Worm (Caenorhabditis elegans) whole organism, late embryonic: Measurements from ENCODE around the gene tsp-17.

ENCODE experiments used
- F13H6.1 ChIP-seq: sonication (generic microtip); optimal IDR thresholded peaks from 2 replicates; lab custom pipeline; 2016; ENCODE audit warnings: missing genetic modification characterization, missing compliant biosample characterization
- T23F11.4 ChIP-seq: fragments of 200-800 bp; sonication (Bioruptor generic); optimal IDR thresholded peaks from 2 replicates; lab custom pipeline; 2018; ENCODE audit warnings: mild to moderate bottlenecking, missing genetic modification characterization, missing compliant biosample characterization
- Y22D7AL.16 ChIP-seq: sonication (generic microtip); optimal IDR thresholded peaks from 2 replicates; lab custom pipeline; 2016; ENCODE audit warnings: missing genetic modification characterization, missing compliant biosample characterization
- ama-1 ChIP-seq: fragments of 150-350 bp; optimal IDR thresholded peaks from 2 replicates; lab custom pipeline; 2014
- ceh-14 ChIP-seq: sonication (generic microtip); optimal IDR thresholded peaks from 2 replicates; lab custom pipeline; 2016; ENCODE audit warnings: missing genotype, missing genetic modification characterization, missing compliant biosample characterization
- ceh-18 ChIP-seq: sonication (generic microtip); optimal IDR thresholded peaks from 2 replicates; lab custom pipeline; 2016; ENCODE audit warnings: missing genetic modification characterization, missing compliant biosample characterization
- ceh-2 ChIP-seq: sonication (generic microtip); optimal IDR thresholded peaks from 2 replicates; lab custom pipeline; 2016; ENCODE audit warnings: missing genotype, missing genetic modification characterization, missing compliant biosample characterization
- ceh-30 ChIP-seq: fragments of 150-350 bp; optimal IDR thresholded peaks from 2 replicates; lab custom pipeline; 2014; ENCODE audit warnings: missing biosample characterization, missing genetic modification characterization
- ceh-31 ChIP-seq: sonication (generic microtip); optimal IDR thresholded peaks from 2 replicates; lab custom pipeline; 2016; ENCODE audit warnings: missing genetic modification characterization, missing compliant biosample characterization
- ceh-34 ChIP-seq: sonication (generic microtip); optimal IDR thresholded peaks from 2 replicates; lab custom pipeline; 2016; ENCODE audit warnings: mild to moderate bottlenecking, missing genetic modification characterization, missing compliant biosample characterization
- ceh-48 ChIP-seq: sonication (generic microtip); optimal IDR thresholded peaks from 2 replicates; lab custom pipeline; 2016; ENCODE audit warnings: missing genetic modification characterization, inconsistent platforms, missing compliant biosample characterization
- ceh-6 ChIP-seq: fragments of 200-800 bp; sonication (Bioruptor generic); optimal IDR thresholded peaks from 2 replicates; lab custom pipeline; 2018; ENCODE audit warnings: mild to moderate bottlenecking, missing genetic modification characterization, missing compliant biosample characterization
- ceh-9 ChIP-seq: sonication (generic microtip); optimal IDR thresholded peaks from 2 replicates; lab custom pipeline; 2016; ENCODE audit warnings: mild to moderate bottlenecking, missing genetic modification characterization, inconsistent platforms, missing compliant biosample characterization
- che-1 ChIP-seq: sonication (generic microtip); optimal IDR thresholded peaks from 2 replicates; lab custom pipeline; 2016; ENCODE audit warnings: mild to moderate bottlenecking, missing genetic modification characterization, missing compliant biosample characterization
- dmd-4 ChIP-seq: sonication (generic microtip); optimal IDR thresholded peaks from 2 replicates; lab custom pipeline; 2016; ENCODE audit warnings: borderline replicate concordance, missing genetic modification characterization, missing compliant biosample characterization
- elt-4 ChIP-seq: sonication (generic microtip); optimal IDR thresholded peaks from 2 replicates; lab custom pipeline; 2016; ENCODE audit warnings: missing genetic modification characterization, missing compliant biosample characterization
- fax-1 ChIP-seq: sonication (generic microtip); optimal IDR thresholded peaks from 2 replicates; lab custom pipeline; 2016; ENCODE audit warnings: missing genotype, missing genetic modification characterization, missing compliant biosample characterization
- fkh-6 ChIP-seq: sonication (generic microtip); optimal IDR thresholded peaks from 2 replicates; lab custom pipeline; 2016; ENCODE audit warnings: missing genetic modification characterization, missing compliant biosample characterization
- gmeb-2 ChIP-seq: sonication (generic microtip); optimal IDR thresholded peaks from 2 replicates; lab custom pipeline; 2016; ENCODE audit warnings: missing genetic modification characterization, inconsistent platforms, missing compliant biosample characterization
- hlh-13 ChIP-seq: fragments of 200-800 bp; sonication (Bioruptor generic); optimal IDR thresholded peaks from 2 replicates; lab custom pipeline; 2018; ENCODE audit warnings: mild to moderate bottlenecking, missing genetic modification characterization, missing compliant biosample characterization
- hlh-30 ChIP-seq: sonication (generic microtip); optimal IDR thresholded peaks from 2 replicates; lab custom pipeline; 2017; ENCODE audit warnings: antibody characterized with exemption, missing genetic modification characterization, missing compliant biosample characterization; ENCODE audit not compliant: insufficient read depth
- hlh-8 ChIP-seq: sonication (generic microtip); optimal IDR thresholded peaks from 2 replicates; lab custom pipeline; 2016; ENCODE audit warnings: missing genotype, missing genetic modification characterization, missing compliant biosample characterization
- lin-11 ChIP-seq: fragments of 200-800 bp; sonication (Bioruptor generic); optimal IDR thresholded peaks from 2 replicates; lab custom pipeline; 2018; ENCODE audit warnings: mild to moderate bottlenecking, missing genetic modification characterization, missing compliant biosample characterization
- madf-2 ChIP-seq: sonication (generic microtip); optimal IDR thresholded peaks from 2 replicates; lab custom pipeline; 2017; ENCODE audit warnings: missing genetic modification characterization, missing compliant biosample characterization
- mec-3 ChIP-seq: sonication (generic microtip); optimal IDR thresholded peaks from 2 replicates; lab custom pipeline; 2016; ENCODE audit warnings: borderline replicate concordance, missing genetic modification characterization, missing compliant biosample characterization
- nfya-1 ChIP-seq: sonication (generic microtip); optimal IDR thresholded peaks from 2 replicates; lab custom pipeline; 2017; ENCODE audit warnings: missing genetic modification characterization, mild to moderate bottlenecking, missing compliant biosample characterization, antibody characterized with exemption, moderate library complexity
- nhr-232 ChIP-seq: sonication (generic microtip); optimal IDR thresholded peaks from 2 replicates; lab custom pipeline; 2016; ENCODE audit warnings: missing genetic modification characterization, missing compliant biosample characterization
- odd-2 ChIP-seq: sonication (generic microtip); optimal IDR thresholded peaks from 2 replicates; lab custom pipeline; 2017; ENCODE audit warnings: antibody characterized with exemption, mild to moderate bottlenecking, missing genetic modification characterization, missing compliant biosample characterization
- pax-1 ChIP-seq: fragments of 150-350 bp; optimal IDR thresholded peaks from 2 replicates; lab custom pipeline; 2014; ENCODE audit warnings: missing biosample characterization, missing genetic modification characterization
- pha-4 ChIP-seq: fragments of 150-350 bp; optimal IDR thresholded peaks from 2 replicates; lab custom pipeline; 2018; ENCODE audit warnings: missing biosample characterization, missing genetic modification reagents, missing genetic modification characterization
- pros-1 ChIP-seq: fragments of 150-350 bp; optimal IDR thresholded peaks from 2 replicates; lab custom pipeline; 2014; ENCODE audit warnings: missing biosample characterization, missing genetic modification reagents, missing genetic modification characterization
- ref-2 ChIP-seq: sonication (generic microtip); optimal IDR thresholded peaks from 2 replicates; lab custom pipeline; 2016; ENCODE audit warnings: missing genetic modification characterization, missing compliant biosample characterization
- rnt-1 ChIP-seq: sonication (generic microtip); optimal IDR thresholded peaks from 2 replicates; lab custom pipeline; 2016; ENCODE audit warnings: missing genetic modification characterization, missing compliant biosample characterization
- sdc-2 ChIP-seq: sonication (generic microtip); optimal IDR thresholded peaks from 2 replicates; lab custom pipeline; 2016; ENCODE audit warnings: missing genotype, missing genetic modification characterization, missing compliant biosample characterization
- sox-2 ChIP-seq: fragments of 200-800 bp; sonication (Bioruptor generic); IDR thresholded peaks from 2 replicates; pipeline ENCODE4 v1.3.6; 2022; ENCODE audit warnings: missing genetic modification reagents, missing genetic modification characterization, missing compliant biosample characterization
- sox-4 ChIP-seq: sonication (generic microtip); optimal IDR thresholded peaks from 2 replicates; lab custom pipeline; 2017; ENCODE audit warnings: mild to moderate bottlenecking, missing genetic modification characterization, inconsistent platforms, missing compliant biosample characterization
- syd-9 ChIP-seq: sonication (generic microtip); optimal IDR thresholded peaks from 2 replicates; lab custom pipeline; 2016; ENCODE audit warnings: mild to moderate bottlenecking, missing genetic modification characterization, moderate library complexity, missing compliant biosample characterization
- tbx-2 ChIP-seq: sonication (generic microtip); optimal IDR thresholded peaks from 2 replicates; lab custom pipeline; 2016; ENCODE audit warnings: missing genetic modification characterization, missing compliant biosample characterization
- ttx-3 ChIP-seq: sonication (generic microtip); optimal IDR thresholded peaks from 2 replicates; lab custom pipeline; 2016; ENCODE audit warnings: missing genetic modification reagents, missing genetic modification characterization, missing compliant biosample characterization
- unc-55 ChIP-seq: sonication (generic microtip); optimal IDR thresholded peaks from 2 replicates; lab custom pipeline; 2017; ENCODE audit warnings: missing biosample characterization, missing genetic modification reagents, missing genetic modification characterization
- unc-86 ChIP-seq: sonication (generic microtip); optimal IDR thresholded peaks from 2 replicates; lab custom pipeline; 2016; ENCODE audit warnings: missing genetic modification characterization, missing compliant biosample characterization
- zip-5 ChIP-seq: sonication (generic microtip); optimal IDR thresholded peaks from 2 replicates; lab custom pipeline; 2016; ENCODE audit warnings: missing genetic modification characterization, missing compliant biosample characterization

The tsp-17 gene

ce11 chrX:3650100-3650809 is 30.7 kb upstream of the tsp-17 start, which contains the start of the genes sax-1 and R11G1.2:
sax-1 (minus strand) TSS chrX:3650150.
R11G1.2 (plus strand) TSS chrX:3650614.
- TF ChIP-seq lin-11 (tag; lab: Kevin White, UChicago) (no peak), pros-1 (tag; lab: Kevin White, UChicago) (no peak), T23F11.4 (no peak), fkh-6 (tag; lab: Kevin White, UChicago) (no peak), pax-1 (no peak), dmd-4 (tag; lab: Kevin White, UChicago) (no peak), sox-4 (tag; lab: Kevin White, UChicago) (no peak), ceh-2 (tag; lab: Kevin White, UChicago) (peak; percentile 2), elt-4 (tag; lab: Kevin White, UChicago) (no peak), nfya-1 (tag; lab: Kevin White, UChicago) (peak; percentile 69), nhr-232 (tag; lab: Kevin White, UChicago) (no peak), hlh-8 (tag; lab: Kevin White, UChicago) (no peak), tbx-2 (peak; percentile 54), F13H6.1 (tag; lab: Kevin White, UChicago) (no peak), ceh-18 (tag; lab: Kevin White, UChicago) (peak; percentile 5), rnt-1 (no peak), ceh-34 (tag; lab: Kevin White, UChicago) (no peak), zip-5 (tag; lab: Kevin White, UChicago) (no peak), ceh-48 (tag; lab: Kevin White, UChicago) (peak; percentile 52), ceh-14 (no peak), ceh-30 (tag; lab: Kevin White, UChicago) (peak; percentile 43), gmeb-2 (tag; lab: Kevin White, UChicago) (no peak), hlh-30 (peak; percentile 97), ceh-31 (tag; lab: Kevin White, UChicago) (peak; percentile 57), ref-2 (tag; lab: Kevin White, UChicago) (peak; percentile 61), sdc-2 (peak; percentile 56), fax-1 (tag; lab: Kevin White, UChicago) (no peak), hlh-13 (no peak), unc-86 (tag; lab: Kevin White, UChicago) (no peak), ttx-3 (no peak), unc-55 (GFP tag; lab: Kevin White, UChicago) (no peak), ceh-9 (tag; lab: Kevin White, UChicago) (no peak), che-1 (tag; lab: Kevin White, UChicago) (no peak), sox-2 (GFP tag; lab: Robert Waterston, UW) (peak; percentile 53)

- no peak for TF ChIP-seq pha-4 (tag; lab: Kevin White, UChicago)
- TF ChIP-seq ceh-2 (tag; lab: Kevin White, UChicago): no peak
- TF ChIP-seq ceh-18 (tag; lab: Kevin White, UChicago): no peak
- TF ChIP-seq lin-11 (tag; lab: Kevin White, UChicago): no peak
- no peak for TF ChIP-seq unc-55 (GFP tag; lab: Kevin White, UChicago)
These were observed 26.3 kb upstream of the tsp-17 start, which contains the start of gene R11G1.11 for ce11 chrX:3654623-3655022. R11G1.11 (plus strand) TSS chrX:3654923.

ce11 chrX:3655972-3656371 is 25.0 kb upstream of the tsp-17 start, which contains the start of gene R11G1.7:
R11G1.7 (plus strand) TSS chrX:3656272.
- TF ChIP-seq gmeb-2 (tag; lab: Kevin White, UChicago) (no peak), rnt-1 (no peak), mec-3 (tag; lab: Kevin White, UChicago) (no peak), hlh-8 (tag; lab: Kevin White, UChicago) (no peak), odd-2 (tag; lab: Kevin White, UChicago) (no peak), syd-9 (tag; lab: Kevin White, UChicago) (no peak), ceh-6 (GFP tag; lab: Kevin White, UChicago) (no peak), Y22D7AL.16 (no peak), fax-1 (tag; lab: Kevin White, UChicago) (no peak), madf-2 (tag; lab: Kevin White, UChicago) (no peak), ama-1 (no peak), unc-86 (tag; lab: Kevin White, UChicago) (no peak), tbx-2 (no peak)
